Worm (Caenorhabditis elegans) whole organism, L1 larva: ENCODE measurements around the gene szy-2.

Source experiments
- ceh-82 ChIP-seq, 3 experiments: fragments of 150-350 bp in 1 of 3; sonication (generic microtip) in 2 of 3; optimal IDR thresholded peaks; 2 replicates each; lab custom pipeline; 2014 to 2017; ENCODE audit warnings: missing biosample characterization in 3 of 3, missing genetic modification characterization in 3 of 3
- ceh-90 ChIP-seq: sonication (generic microtip); optimal IDR thresholded peaks from 2 replicates; lab custom pipeline; 2016; ENCODE audit warnings: missing genetic modification characterization, missing compliant biosample characterization
- nhr-19 ChIP-seq: fragments of 200-800 bp; sonication (Bioruptor generic); conservative IDR thresholded peaks from 2 replicates; pipeline ENCODE4 v1.3.6; 2022; ENCODE audit warnings: missing genetic modification characterization, missing compliant biosample characterization
- nhr-77 ChIP-seq: fragments of 150-350 bp; optimal IDR thresholded peaks from 2 replicates; lab custom pipeline; 2014; ENCODE audit warnings: missing biosample characterization, missing genetic modification characterization

DNA sequence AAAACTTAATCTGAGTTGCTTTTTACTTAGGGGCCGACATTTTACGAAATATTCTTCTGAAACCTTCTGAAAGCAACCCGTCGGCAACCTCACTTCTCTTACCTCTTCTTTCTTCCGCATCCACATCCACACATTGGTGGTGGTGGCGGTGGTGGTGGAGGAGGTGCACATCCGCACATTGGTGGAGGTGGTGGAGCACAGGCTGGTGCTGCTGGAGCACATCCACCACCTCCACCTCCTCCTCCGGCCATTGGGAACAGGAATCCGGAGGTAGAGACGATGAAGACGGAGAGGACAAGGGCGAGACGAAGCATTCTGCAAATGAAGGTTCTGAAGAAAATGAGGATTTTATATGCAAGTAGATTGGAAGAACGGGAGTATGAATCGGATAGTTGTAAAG is 42.6 kb upstream of the szy-2 start, which contains the start of gene grl-22:
- TF ChIP-seq ceh-82 (tag; optimal IDR thresholded peaks at IDR 0.05; lab: Kevin White, UChicago), result no peak
- TF ChIP-seq nhr-19 (GFP tag; lab: Robert Waterston, UW), result no peak
- no peak for TF ChIP-seq nhr-77 (tag; lab: Kevin White, UChicago)
- no peak for TF ChIP-seq ceh-90 (tag; lab: Kevin White, UChicago)
